Worm (Caenorhabditis elegans): Measurements from ENCODE around the gene T16G12.6.

DNA sequence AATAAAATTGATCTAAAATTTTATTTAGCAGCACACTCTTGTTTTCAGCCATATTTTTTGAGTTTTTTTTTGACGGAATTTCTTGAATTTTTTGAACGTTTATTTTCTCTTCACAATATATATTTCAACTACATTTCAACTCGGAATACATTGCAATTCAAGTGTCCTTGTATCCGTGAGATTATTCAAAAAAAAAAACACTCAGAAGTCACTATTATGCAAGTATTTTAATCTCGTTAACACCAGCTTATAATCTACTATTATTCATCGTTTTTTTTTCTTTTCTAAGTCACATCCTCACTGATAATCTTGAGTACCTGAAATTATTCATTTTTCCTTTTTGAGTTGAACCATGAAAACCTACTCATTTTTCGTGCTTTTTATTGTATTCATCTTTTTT is 45.9 kb upstream of the T16G12.6 start, which contains the start of gene ins-21:
- no peak for TF ChIP-seq ztf-23 (GFP tag; IDR thresholded peaks at IDR 0.05)
- no peak for TF ChIP-seq klf-2 (GFP tag; conservative IDR thresholded peaks at IDR 0.05)
- no peak for TF ChIP-seq flt-1 (GFP tag; IDR thresholded peaks at IDR 0.05)
- no peak for TF ChIP-seq tab-1 (GFP tag; IDR thresholded peaks at IDR 0.05)

All from whole organism, midembryonic.